Fruit fly (Drosophila melanogaster) whole organism, embryonic: ENCODE data around the gene gry.

Source experiments
- Abd-B ChIP-seq: fragments of 200-800 bp; sonication (Bioruptor generic); optimal IDR thresholded peaks from 2 replicates; lab custom pipeline; 2018; ENCODE audit warnings: missing biosample characterization, mild to moderate bottlenecking, missing genetic modification characterization, moderate library complexity
- Awh ChIP-seq: fragments of 200-800 bp; sonication (Bioruptor generic); IDR thresholded peaks from 2 replicates; pipeline ENCODE4, ENCODE4 v1.3.6; 2022; ENCODE audit warnings: missing biosample characterization, missing genetic modification characterization
- C15 ChIP-seq: fragments of 200-800 bp; sonication (Bioruptor generic); IDR thresholded peaks from 3 replicates; pipeline ENCODE4 v1.3.6; 2022; ENCODE audit warnings: missing biosample characterization, missing genetic modification characterization
- CG10431 ChIP-seq: fragments of 200-800 bp; sonication (Bioruptor generic); optimal IDR thresholded peaks from 3 replicates; lab custom pipeline; 2018; ENCODE audit warnings: missing biosample characterization, mild to moderate bottlenecking, missing genetic modification characterization
- CG10654 ChIP-seq: fragments of 200-800 bp; sonication (Bioruptor generic); optimal IDR thresholded peaks from 2 replicates; lab custom pipeline; 2016; ENCODE audit warnings: missing biosample characterization, missing genetic modification characterization
- CG10979 ChIP-seq: fragments of 200-800 bp; sonication (Bioruptor generic); optimal IDR thresholded peaks from 2 replicates; lab custom pipeline; 2018; ENCODE audit warnings: missing biosample characterization, mild to moderate bottlenecking, missing genetic modification characterization, moderate library complexity
- CG12219 ChIP-seq: fragments of 200-800 bp; sonication (Bioruptor generic); optimal IDR thresholded peaks from 3 replicates; lab custom pipeline; 2018; ENCODE audit warnings: missing biosample characterization, mild to moderate bottlenecking, missing genetic modification characterization
- CG12769 ChIP-seq: fragments of 200-800 bp; sonication (Bioruptor generic); optimal IDR thresholded peaks from 2 replicates; lab custom pipeline; 2019; ENCODE audit warnings: missing biosample characterization, mild to moderate bottlenecking, missing genetic modification characterization, moderate library complexity
- CG13775 ChIP-seq: fragments of 200-800 bp; sonication (Bioruptor generic); optimal IDR thresholded peaks from 3 replicates; lab custom pipeline; 2017; ENCODE audit warnings: missing biosample characterization, mild to moderate bottlenecking, missing genetic modification characterization
- CG15073 ChIP-seq: fragments of 200-800 bp; sonication (Bioruptor generic); optimal IDR thresholded peaks from 2 replicates; lab custom pipeline; 2016; ENCODE audit warnings: missing biosample characterization, missing genetic modification characterization
- CG16863 ChIP-seq: fragments of 200-800 bp; sonication (Bioruptor generic); optimal IDR thresholded peaks from 3 replicates; lab custom pipeline; 2016; ENCODE audit warnings: missing biosample characterization, missing genetic modification characterization
- CG17829 ChIP-seq: fragments of 200-800 bp; optimal IDR thresholded peaks from 2 replicates; lab custom pipeline; 2019; ENCODE audit warnings: missing biosample characterization, mild to moderate bottlenecking, missing genetic modification characterization, moderate library complexity
- CG1832 ChIP-seq: fragments of 200-800 bp; sonication (Bioruptor generic); optimal IDR thresholded peaks from 2 replicates; lab custom pipeline; 2017; ENCODE audit warnings: missing biosample characterization, mild to moderate bottlenecking, missing genetic modification characterization, inconsistent platforms
- CG18764 ChIP-seq: fragments of 200-800 bp; sonication (Bioruptor generic); optimal IDR thresholded peaks from 3 replicates; lab custom pipeline; 2016; ENCODE audit warnings: missing biosample characterization, missing genetic modification characterization
- CG2116 ChIP-seq: fragments of 200-800 bp; sonication (Bioruptor generic); optimal IDR thresholded peaks from 3 replicates; lab custom pipeline; 2018; ENCODE audit warnings: missing biosample characterization, mild to moderate bottlenecking, missing genetic modification characterization
- CG3163 ChIP-seq: fragments of 200-800 bp; sonication (Bioruptor generic); optimal IDR thresholded peaks from 3 replicates; lab custom pipeline; 2016; ENCODE audit warnings: missing biosample characterization, missing genetic modification characterization
- CG4328 ChIP-seq: fragments of 200-800 bp; sonication (Bioruptor generic); optimal IDR thresholded peaks from 3 replicates; lab custom pipeline; 2017; ENCODE audit warnings: missing biosample characterization, missing genetic modification reagents, missing genetic modification characterization
- CG43689 ChIP-seq: fragments of 200-800 bp; sonication (Bioruptor generic); IDR thresholded peaks from 2 replicates; pipeline ENCODE4 v1.3.6; 2022; ENCODE audit warnings: missing biosample characterization, missing genetic modification characterization
- CG4424 ChIP-seq: fragments of 200-800 bp; sonication (Bioruptor generic); optimal IDR thresholded peaks from 3 replicates; lab custom pipeline; 2016; ENCODE audit warnings: missing biosample characterization, missing genetic modification characterization
- CG4617 ChIP-seq: fragments of 200-800 bp; sonication (Bioruptor generic); optimal IDR thresholded peaks from 3 replicates; lab custom pipeline; 2016; ENCODE audit warnings: missing biosample characterization, missing genetic modification characterization, borderline replicate concordance
- CG7839 ChIP-seq: fragments of 200-800 bp; sonication (Bioruptor generic); optimal IDR thresholded peaks from 3 replicates; lab custom pipeline; 2018; ENCODE audit warnings: missing biosample characterization, mild to moderate bottlenecking, missing genetic modification characterization, moderate library complexity
- CG9727 ChIP-seq: fragments of 200-800 bp; sonication (Bioruptor generic); optimal IDR thresholded peaks from 3 replicates; lab custom pipeline; 2017; ENCODE audit warnings: missing biosample characterization, mild to moderate bottlenecking, missing genetic modification characterization
- CG9876 ChIP-seq: fragments of 200-800 bp; sonication (Bioruptor generic); optimal IDR thresholded peaks from 2 replicates; lab custom pipeline; 2016; ENCODE audit warnings: missing biosample characterization, missing genetic modification characterization
- Dip3 ChIP-seq: fragments of 200-800 bp; sonication (Bioruptor generic); optimal IDR thresholded peaks from 3 replicates; lab custom pipeline; 2016; ENCODE audit warnings: missing biosample characterization, missing genetic modification characterization
- Dref ChIP-seq: fragments of 200-800 bp; sonication (Bioruptor generic); IDR thresholded peaks from 2 replicates; pipeline ENCODE4 v1.3.6; 2022; ENCODE audit warnings: missing biosample characterization, missing genetic modification characterization
- Ets65A ChIP-seq: fragments of 200-800 bp; sonication (Bioruptor generic); peaks from one replicate; lab custom pipeline; 2016; ENCODE audit warnings: missing biosample characterization, missing genetic modification characterization
- GATAe ChIP-seq: fragments of 200-800 bp; sonication (Bioruptor generic); conservative IDR thresholded peaks from 2 replicates; pipeline ENCODE4 v1.3.6; 2022; ENCODE audit warnings: missing biosample characterization, missing genetic modification characterization
- Gsc ChIP-seq: fragments of 200-800 bp; sonication (Bioruptor generic); IDR thresholded peaks from 2 replicates; pipeline ENCODE4 v1.3.6; 2022; ENCODE audit warnings: missing biosample characterization, missing genetic modification characterization
- HLH54F ChIP-seq: fragments of 200-800 bp; sonication (Bioruptor generic); optimal IDR thresholded peaks from 3 replicates; lab custom pipeline; 2016; ENCODE audit warnings: missing biosample characterization, missing genetic modification characterization
- Hey ChIP-seq: fragments of 200-800 bp; sonication (Bioruptor generic); optimal IDR thresholded peaks from 3 replicates; lab custom pipeline; 2018; ENCODE audit warnings: missing biosample characterization, mild to moderate bottlenecking, missing genetic modification characterization
- HmgD ChIP-seq: fragments of 200-800 bp; sonication (Bioruptor generic); optimal IDR thresholded peaks from 3 replicates; lab custom pipeline; 2016; ENCODE audit warnings: missing biosample characterization, missing genetic modification characterization
- HmgZ ChIP-seq: fragments of 200-800 bp; sonication (Bioruptor generic); optimal IDR thresholded peaks from 2 replicates; lab custom pipeline; 2018; ENCODE audit warnings: missing biosample characterization, mild to moderate bottlenecking, missing genetic modification characterization
- Hr39 ChIP-seq: fragments of >200 bp; optimal IDR thresholded peaks from 2 replicates; lab custom pipeline; 2017
- Myb ChIP-seq: fragments of 200-800 bp; sonication (Bioruptor generic); optimal IDR thresholded peaks from 2 replicates; lab custom pipeline; 2016; ENCODE audit warnings: missing biosample characterization, missing genetic modification characterization
- NFAT ChIP-seq: fragments of 200-800 bp; sonication (Bioruptor generic); IDR thresholded peaks from 2 replicates; pipeline ENCODE4 v1.3.6; 2022; ENCODE audit warnings: missing biosample characterization, missing genetic modification characterization
- Rx ChIP-seq: fragments of 200-800 bp; sonication (Bioruptor generic); IDR thresholded peaks from 2 replicates; pipeline ENCODE4 v1.3.6; 2022; ENCODE audit warnings: missing biosample characterization, missing genetic modification characterization
- Spps ChIP-seq: fragments of 200-800 bp; sonication (Bioruptor generic); optimal IDR thresholded peaks from 2 replicates; lab custom pipeline; 2018; ENCODE audit warnings: missing biosample characterization, mild to moderate bottlenecking, missing genetic modification characterization
- chif ChIP-seq, 2 experiments: fragments of 200-800 bp; sonication (Bioruptor generic); optimal IDR thresholded peaks; 3 replicates each; lab custom pipeline; 2016; ENCODE audit warnings: missing biosample characterization in 2 of 2, missing genetic modification characterization in 2 of 2
- chn ChIP-seq: fragments of 200-800 bp; sonication (Bioruptor generic); optimal IDR thresholded peaks from 2 replicates; lab custom pipeline; 2016; ENCODE audit warnings: missing biosample characterization, missing genetic modification characterization
- crp ChIP-seq, 2 experiments: fragments of 200-800 bp; sonication (Bioruptor generic); optimal IDR thresholded peaks; 2 replicates in 1 of 2; 3 replicates in 1 of 2; lab custom pipeline; 2017; ENCODE audit warnings: missing biosample characterization in 2 of 2, missing genetic modification characterization in 2 of 2, mild to moderate bottlenecking in 1 of 2, moderate library complexity in 1 of 2
- gce ChIP-seq: fragments of 200-800 bp; sonication (Bioruptor generic); IDR thresholded peaks from 3 replicates; pipeline ENCODE4 v1.3.6; 2022; ENCODE audit warnings: missing biosample characterization, missing genetic modification characterization
- gcm ChIP-seq: fragments of 200-800 bp; sonication (Bioruptor generic); optimal IDR thresholded peaks from 2 replicates; lab custom pipeline; 2019; ENCODE audit warnings: missing biosample characterization, mild to moderate bottlenecking, missing genetic modification characterization, moderate library complexity
- her ChIP-seq: fragments of 200-800 bp; sonication (Bioruptor generic); optimal IDR thresholded peaks from 2 replicates; lab custom pipeline; 2016; ENCODE audit warnings: missing biosample characterization, missing genetic modification characterization
- kay ChIP-seq: fragments of 200-800 bp; sonication (Bioruptor generic); optimal IDR thresholded peaks from 2 replicates; lab custom pipeline; 2016; ENCODE audit warnings: missing biosample characterization, missing genetic modification characterization
- lab ChIP-seq: fragments of 200-800 bp; sonication (Bioruptor generic); optimal IDR thresholded peaks from 3 replicates; lab custom pipeline; 2017; ENCODE audit warnings: missing biosample characterization, missing genetic modification characterization, mild to moderate bottlenecking, moderate library complexity, missing genetic modification reagents
- mld ChIP-seq: fragments of 200-800 bp; sonication (Bioruptor generic); IDR thresholded peaks from 3 replicates; pipeline ENCODE4 v1.3.6; 2022; ENCODE audit warnings: missing biosample characterization, missing genetic modification characterization; ENCODE audit not compliant: partially characterized antibody
- pros ChIP-seq: fragments of 200-800 bp; sonication (Bioruptor generic); optimal IDR thresholded peaks from 3 replicates; lab custom pipeline; 2019; ENCODE audit warnings: missing biosample characterization, mild to moderate bottlenecking, missing genetic modification characterization, moderate library complexity
- ro ChIP-seq: fragments of 200-800 bp; sonication (Bioruptor generic); IDR thresholded peaks from 2 replicates; pipeline ENCODE4 v1.3.6; 2022; ENCODE audit warnings: missing biosample characterization, missing genetic modification characterization
- salm ChIP-seq: fragments of 200-800 bp; sonication (Bioruptor generic); optimal IDR thresholded peaks from 2 replicates; lab custom pipeline; 2018; ENCODE audit warnings: missing biosample characterization, mild to moderate bottlenecking, missing genetic modification characterization
- sc ChIP-seq, 3 experiments: fragments of >200 bp in 2 of 3; fragments of 200-800 bp in 1 of 3; sonication (Bioruptor generic) in 1 of 3; optimal IDR thresholded peaks; 2 replicates in 2 of 3; 3 replicates in 1 of 3; lab custom pipeline; 2017; ENCODE audit warnings: mild to moderate bottlenecking in 1 of 3, missing biosample characterization in 1 of 3, missing genetic modification characterization in 1 of 3, missing genetic modification reagents in 1 of 3
- schlank ChIP-seq: fragments of 200-800 bp; sonication (Bioruptor generic); optimal IDR thresholded peaks from 2 replicates; lab custom pipeline; 2018; ENCODE audit warnings: missing biosample characterization, mild to moderate bottlenecking, missing genetic modification characterization

The gry gene

dm6 chr3L:3192912-3193311 is 6.0 kb upstream of the gry start, which contains the start of gene Hsp83 (continued):
- TF ChIP-seq chn (GFP tag; lab: Kevin White, UChicago): peak; percentile 79
- TF ChIP-seq pros (GFP tag; lab: Kevin White, UChicago): peak; percentile 82
- TF ChIP-seq CG10431 (GFP tag; lab: Kevin White, UChicago): peak; percentile 99
- peak; percentile 87 for TF ChIP-seq CG3163
- peak; percentile 92 for TF ChIP-seq Awh (GFP tag; lab: Robert Waterston, UW)
- TF ChIP-seq CG16863 (GFP tag; lab: Kevin White, UChicago): peak; percentile 90
- peak; percentile 88 for TF ChIP-seq HLH54F (GFP tag; lab: Kevin White, UChicago)
- peak; percentile 40; the same call in 1 of the 2 replicates for TF ChIP-seq ro (GFP tag; lab: Robert Waterston, UW)
- peak; percentile 80 for TF ChIP-seq CG43689 (GFP tag; lab: Robert Waterston, UW)
- peak; percentile 98 for TF ChIP-seq gcm (GFP tag; lab: Kevin White, UChicago)
- TF ChIP-seq lab (GFP tag; lab: Kevin White, UChicago): peak; percentile 100
- TF ChIP-seq CG18764 (GFP tag; lab: Kevin White, UChicago): peak; percentile 93
- TF ChIP-seq CG4424 (GFP tag; lab: Kevin White, UChicago): peak; percentile 91
- TF ChIP-seq HmgD (GFP tag; lab: Kevin White, UChicago): peak; percentile 70
- peak; percentile 99 for TF ChIP-seq Ets65A (GFP tag; lab: Kevin White, UChicago)
- peak; percentile 95 for TF ChIP-seq CG13775 (GFP tag; lab: Kevin White, UChicago)
- peak; percentile 89 for TF ChIP-seq CG2116 (GFP tag; lab: Kevin White, UChicago)
- TF ChIP-seq her (GFP tag; lab: Kevin White, UChicago): peak; percentile 96
- TF ChIP-seq NFAT: peak; percentile 96
- TF ChIP-seq Hr39 (lab: Kevin White, UChicago): no peak
- no peak; the same call in 1 of the 2 replicates for TF ChIP-seq Dref (GFP tag; lab: Robert Waterston, UW)
- peak; percentile 90 for TF ChIP-seq CG17829 (tag; lab: Kevin White, UChicago)
- peak; percentile 91 for TF ChIP-seq Rx (GFP tag; lab: Robert Waterston, UW)
- peak; percentile 89 for TF ChIP-seq salm
- no peak for TF ChIP-seq CG15073 (GFP tag; lab: Kevin White, UChicago)
- peak; percentile 89 for TF ChIP-seq CG10979 (tag; lab: Kevin White, UChicago)
- peak; percentile 81 to 91 for TF ChIP-seq chif (GFP tag; optimal IDR thresholded peaks at IDR 0.05; lab: Kevin White, UChicago)
- peak; percentile 63 for TF ChIP-seq kay
- TF ChIP-seq Myb: no peak
- no peak for TF ChIP-seq crp (GFP tag; optimal IDR thresholded peaks at IDR 0.05; lab: Kevin White, UChicago)
- TF ChIP-seq CG7839: peak; percentile 91
- peak; percentile 96 for TF ChIP-seq Hey
- peak; percentile 86 for TF ChIP-seq Dip3 (GFP tag; lab: Kevin White, UChicago)
- peak; percentile 99 for TF ChIP-seq schlank (tag; lab: Kevin White, UChicago)
- TF ChIP-seq C15 (GFP tag; lab: Robert Waterston, UW): peak; percentile 80; the same call in 2 of the 3 replicates
- TF ChIP-seq Spps (tag; lab: Kevin White, UChicago): peak; percentile 80
- no peak for TF ChIP-seq mld
- no peak for TF ChIP-seq CG1832
- no peak; the same call in 1 of the 2 replicates for TF ChIP-seq GATAe (GFP tag; lab: Robert Waterston, UW)
- TF ChIP-seq Gsc: no peak
- TF ChIP-seq gce: peak; percentile 98
- peak; percentile 97 for TF ChIP-seq CG12219
- peak; percentile 99 for TF ChIP-seq CG4328 (GFP tag; lab: Kevin White, UChicago)
- TF ChIP-seq Abd-B (GFP tag; lab: Kevin White, UChicago): no peak
- peak; percentile 94 for TF ChIP-seq CG12769 (tag; lab: Kevin White, UChicago)
- TF ChIP-seq CG4617 (GFP tag; lab: Kevin White, UChicago): peak; percentile 58
- peak; percentile 97 for TF ChIP-seq HmgZ (tag; lab: Kevin White, UChicago)
- peak; percentile 89 for TF ChIP-seq CG9876 (GFP tag; lab: Kevin White, UChicago)
- no peak for TF ChIP-seq sc (optimal IDR thresholded peaks at IDR 0.05; lab: Kevin White, UChicago)
- TF ChIP-seq sc (GFP tag; optimal IDR thresholded peaks at IDR 0.05; lab: Kevin White, UChicago): peak; percentile 88
- peak; percentile 91 for TF ChIP-seq CG10654 (GFP tag; lab: Kevin White, UChicago)
- TF ChIP-seq CG9727 (GFP tag; lab: Kevin White, UChicago): peak; percentile 95
